Worm (Caenorhabditis elegans) whole organism, L2 larva: ENCODE data around the gene msd-2.

Experiments used
- F13H6.1 ChIP-seq: sonication (generic microtip); optimal IDR thresholded peaks from 2 replicates; lab custom pipeline; 2016; ENCODE audit warnings: missing genetic modification characterization, missing compliant biosample characterization
- ama-1 ChIP-seq: fragments of 150-350 bp; optimal IDR thresholded peaks from 2 replicates; lab custom pipeline; 2018; ENCODE audit warnings: inconsistent platforms
- fos-1 ChIP-seq: fragments of 150-350 bp; optimal IDR thresholded peaks from 2 replicates; lab custom pipeline; 2014; ENCODE audit warnings: missing biosample characterization, missing genetic modification characterization
- gmeb-1 ChIP-seq: fragments of 150-350 bp; optimal IDR thresholded peaks from 2 replicates; lab custom pipeline; 2014; ENCODE audit warnings: missing biosample characterization, missing genetic modification characterization
- lin-13 ChIP-seq: fragments of 150-350 bp; optimal IDR thresholded peaks from 2 replicates; lab custom pipeline; 2014; ENCODE audit warnings: missing biosample characterization, missing genetic modification reagents, missing genetic modification characterization
- nhr-23 ChIP-seq: fragments of 150-350 bp; optimal IDR thresholded peaks from 2 replicates; lab custom pipeline; 2014; ENCODE audit warnings: missing biosample characterization, missing genetic modification reagents, missing genetic modification characterization
- peb-1 ChIP-seq: fragments of 150-350 bp; optimal IDR thresholded peaks from 2 replicates; lab custom pipeline; 2014; ENCODE audit warnings: missing biosample characterization, missing genetic modification characterization
- unc-62 ChIP-seq: fragments of 150-350 bp; optimal IDR thresholded peaks from 2 replicates; lab custom pipeline; 2014; ENCODE audit warnings: missing biosample characterization, missing genetic modification reagents, missing genetic modification characterization
- zag-1 ChIP-seq: fragments of 150-350 bp; optimal IDR thresholded peaks from 2 replicates; lab custom pipeline; 2014; ENCODE audit warnings: missing biosample characterization, missing genetic modification characterization

DNA sequence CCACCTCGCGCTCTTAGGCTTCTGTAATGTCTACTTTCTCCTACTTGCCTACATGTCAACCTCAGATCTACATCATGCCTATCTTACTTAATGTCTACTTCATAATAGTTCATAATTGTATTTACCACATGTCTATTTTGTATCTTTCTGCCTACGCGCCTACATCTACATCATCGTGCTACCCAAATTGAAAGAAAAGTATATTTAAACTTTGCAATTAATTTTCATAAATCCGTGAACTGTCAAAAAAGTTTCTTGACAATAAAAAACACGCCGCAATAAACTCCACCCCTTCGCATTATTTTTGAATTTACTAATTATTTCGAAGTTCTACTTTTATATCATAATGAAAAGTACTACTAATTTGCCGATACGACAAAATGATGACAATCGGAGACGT, 5.9 kb upstream of the msd-2 start, which contains the start of gene F44D12.8:
- no peak for TF ChIP-seq zag-1
- TF ChIP-seq peb-1 (tag; lab: Kevin White, UChicago) = no peak
- TF ChIP-seq nhr-23 (tag; lab: Kevin White, UChicago) = no peak
- no peak for TF ChIP-seq ama-1
- no peak for TF ChIP-seq unc-62 (GFP tag; lab: Kevin White, UChicago)
- no peak for TF ChIP-seq lin-13 (GFP tag; lab: Kevin White, UChicago)
- no peak for TF ChIP-seq gmeb-1 (tag; lab: Kevin White, UChicago)
- TF ChIP-seq fos-1 (tag; lab: Kevin White, UChicago) = no peak
- TF ChIP-seq F13H6.1 = no peak
